Worm (Caenorhabditis elegans) whole organism, young adult: ENCODE results near the gene snr-6.
A peak's percentile ranks its signal among the peaks of the same experiment; 100 is the strongest.

ENCODE experiments used
- B0035.1 ChIP-seq: sonication (generic microtip); optimal IDR thresholded peaks from 2 replicates; lab custom pipeline; 2016; ENCODE audit warnings: missing genetic modification characterization, mild to moderate bottlenecking, missing compliant biosample characterization, missing genotype, missing genetic modification reagents
- B0261.1 ChIP-seq: sonication (generic microtip); optimal IDR thresholded peaks from 2 replicates; lab custom pipeline; 2016; ENCODE audit warnings: mild to moderate bottlenecking, missing genetic modification characterization, moderate library complexity, missing compliant biosample characterization
- F22D6.2 ChIP-seq: sonication (generic microtip); optimal IDR thresholded peaks from 2 replicates; lab custom pipeline; 2016; ENCODE audit warnings: mild to moderate bottlenecking, missing genetic modification characterization, missing compliant biosample characterization
- F55B11.4 ChIP-seq: sonication (generic microtip); optimal IDR thresholded peaks from 2 replicates; lab custom pipeline; 2016; ENCODE audit warnings: missing compliant biosample characterization, missing genetic modification characterization, borderline replicate concordance; ENCODE audit not compliant: insufficient read depth
- K12H6.12 ChIP-seq: fragments of 200-800 bp; sonication (Bioruptor generic); optimal IDR thresholded peaks from 2 replicates; lab custom pipeline; 2018; ENCODE audit warnings: mild to moderate bottlenecking, missing genetic modification characterization, missing compliant biosample characterization
- ama-1 ChIP-seq, 3 experiments: fragments of 150-350 bp in 1 of 3; sonication (generic microtip) in 2 of 3; optimal IDR thresholded peaks; 2 replicates each; lab custom pipeline; 2014 to 2018; ENCODE audit warnings: missing biosample characterization in 2 of 3, missing genetic modification characterization in 2 of 3, missing genetic modification reagents in 2 of 3
- athp-1 ChIP-seq: sonication (generic microtip); optimal IDR thresholded peaks from 2 replicates; lab custom pipeline; 2017; ENCODE audit warnings: mild to moderate bottlenecking, missing genetic modification characterization, missing compliant biosample characterization
- attf-6 ChIP-seq: fragments of 200-800 bp; sonication (Bioruptor generic); IDR thresholded peaks from 2 replicates; pipeline ENCODE4 v1.3.6; 2022; ENCODE audit warnings: missing genetic modification reagents, missing genetic modification characterization, missing compliant biosample characterization
- bed-1 ChIP-seq: fragments of 200-800 bp; sonication (Bioruptor generic); IDR thresholded peaks from 2 replicates; pipeline ENCODE4 v1.3.6; 2022; ENCODE audit warnings: missing genetic modification reagents, missing genetic modification characterization, missing compliant biosample characterization
- cebp-1 ChIP-seq, 2 experiments: fragments of 200-800 bp in 1 of 2; sonication (Bioruptor generic) in 1 of 2; sonication (generic microtip) in 1 of 2; IDR thresholded peaks in 1 of 2; optimal IDR thresholded peaks in 1 of 2; 2 replicates each; pipeline versions ENCODE4 v1.3.6 to Lab custom; 2017 to 2022; ENCODE audit warnings: missing compliant biosample characterization in 2 of 2, missing genetic modification characterization in 2 of 2, mild to moderate bottlenecking in 1 of 2, missing genetic modification reagents in 1 of 2, moderate library complexity in 1 of 2
- chd-7 ChIP-seq: sonication (generic microtip); optimal IDR thresholded peaks from 2 replicates; lab custom pipeline; 2016; ENCODE audit warnings: mild to moderate bottlenecking, missing genetic modification characterization, moderate library complexity, missing compliant biosample characterization
- dpl-1 ChIP-seq: fragments of 150-350 bp; optimal IDR thresholded peaks from 2 replicates; lab custom pipeline; 2014; ENCODE audit warnings: missing biosample characterization, missing genetic modification reagents, missing genetic modification characterization
- efl-1 ChIP-seq: fragments of 150-350 bp; optimal IDR thresholded peaks from 2 replicates; lab custom pipeline; 2014; ENCODE audit warnings: missing biosample characterization, missing genetic modification reagents, missing genetic modification characterization
- egl-44 ChIP-seq: fragments of 200-800 bp; sonication (Bioruptor generic); IDR thresholded peaks from 2 replicates; pipeline ENCODE4 v1.3.6; 2022; ENCODE audit warnings: missing genetic modification reagents, missing genetic modification characterization, missing compliant biosample characterization
- egrh-3 ChIP-seq: fragments of 200-800 bp; sonication (Bioruptor generic); IDR thresholded peaks from 2 replicates; pipeline ENCODE4 v1.3.6; 2022; ENCODE audit warnings: missing genetic modification reagents, missing genetic modification characterization, missing compliant biosample characterization
- ekl-4 ChIP-seq: fragments of 200-800 bp; sonication (Bioruptor generic); IDR thresholded peaks from 2 replicates; pipeline ENCODE4 v1.3.6; 2022; ENCODE audit warnings: missing genetic modification reagents, missing genetic modification characterization, missing compliant biosample characterization
- fkh-3 ChIP-seq: sonication (generic microtip); optimal IDR thresholded peaks from 2 replicates; lab custom pipeline; 2016; ENCODE audit warnings: mild to moderate bottlenecking, missing genetic modification characterization, missing compliant biosample characterization
- gei-17 ChIP-seq: fragments of 200-800 bp; sonication (Bioruptor generic); optimal IDR thresholded peaks from 2 replicates; lab custom pipeline; 2018; ENCODE audit warnings: mild to moderate bottlenecking, missing genetic modification characterization, missing compliant biosample characterization
- him-1 ChIP-seq: sonication (generic microtip); optimal IDR thresholded peaks from 2 replicates; lab custom pipeline; 2016; ENCODE audit warnings: missing genotype, missing genetic modification reagents, missing genetic modification characterization, missing compliant biosample characterization
- hlh-12 ChIP-seq: sonication (generic microtip); optimal IDR thresholded peaks from 2 replicates; lab custom pipeline; 2016; ENCODE audit warnings: missing genetic modification characterization, missing compliant biosample characterization
- hmg-1.2 ChIP-seq: fragments of 200-800 bp; sonication (Bioruptor generic); IDR thresholded peaks from 2 replicates; pipeline ENCODE4 v1.3.6; 2022; ENCODE audit warnings: missing genetic modification reagents, missing genetic modification characterization, missing compliant biosample characterization
- hrde-1 ChIP-seq: sonication (generic microtip); optimal IDR thresholded peaks from 2 replicates; lab custom pipeline; 2016; ENCODE audit warnings: missing genetic modification characterization, mild to moderate bottlenecking, missing compliant biosample characterization, moderate library complexity, missing genotype, missing genetic modification reagents, borderline replicate concordance
- lag-1 ChIP-seq: fragments of 200-800 bp; sonication (Bioruptor generic); IDR thresholded peaks from 2 replicates; pipeline ENCODE4 v1.3.6; 2022; ENCODE audit warnings: missing genetic modification reagents, missing genetic modification characterization, missing compliant biosample characterization
- let-526 ChIP-seq: fragments of 200-800 bp; sonication (Bioruptor generic); IDR thresholded peaks from 2 replicates; pipeline ENCODE4 v1.3.6; 2022; ENCODE audit warnings: missing genetic modification reagents, missing genetic modification characterization, missing compliant biosample characterization
- lin-35 ChIP-seq, 3 experiments: fragments of 150-350 bp in 2 of 3; sonication (generic microtip) in 1 of 3; optimal IDR thresholded peaks; 2 replicates each; lab custom pipeline; 2014 to 2018; ENCODE audit warnings: missing biosample characterization in 3 of 3, missing genetic modification characterization in 3 of 3, missing genetic modification reagents in 3 of 3
- lin-40 ChIP-seq: sonication (generic microtip); optimal IDR thresholded peaks from 2 replicates; lab custom pipeline; 2016; ENCODE audit warnings: missing genetic modification characterization, mild to moderate bottlenecking, missing compliant biosample characterization, missing genotype, missing genetic modification reagents
- lin-54 ChIP-seq: fragments of 200-800 bp; sonication (Bioruptor generic); optimal IDR thresholded peaks from 2 replicates; lab custom pipeline; 2018; ENCODE audit warnings: mild to moderate bottlenecking, missing genetic modification characterization, missing compliant biosample characterization
- lir-1 ChIP-seq: fragments of 200-800 bp; sonication (Bioruptor generic); conservative IDR thresholded peaks from 2 replicates; pipeline ENCODE4 v1.3.6; 2022; ENCODE audit warnings: missing genetic modification reagents, missing genetic modification characterization, missing compliant biosample characterization
- madf-10 ChIP-seq: sonication (generic microtip); optimal IDR thresholded peaks from 2 replicates; lab custom pipeline; 2016; ENCODE audit warnings: mild to moderate bottlenecking, missing genetic modification characterization, missing compliant biosample characterization
- nfya-1 ChIP-seq: sonication (generic microtip); optimal IDR thresholded peaks from 2 replicates; lab custom pipeline; 2017; ENCODE audit warnings: antibody characterized with exemption, missing compliant biosample characterization, missing genetic modification characterization, borderline replicate concordance; ENCODE audit not compliant: insufficient read depth
- nfyb-1 ChIP-seq: fragments of 200-800 bp; sonication (Bioruptor generic); IDR thresholded peaks from 2 replicates; pipeline ENCODE4 v1.3.6; 2022; ENCODE audit warnings: missing genetic modification reagents, missing genetic modification characterization, missing compliant biosample characterization
- pbrm-1 ChIP-seq: fragments of 200-800 bp; sonication (Bioruptor generic); IDR thresholded peaks from 2 replicates; pipeline ENCODE4 v1.3.6; 2022; ENCODE audit warnings: missing genetic modification reagents, missing genetic modification characterization, missing compliant biosample characterization
- pha-4 ChIP-seq: fragments of 150-350 bp; sonication (generic microtip); optimal IDR thresholded peaks from 2 replicates; lab custom pipeline; 2014; ENCODE audit warnings: missing biosample characterization, missing genetic modification reagents, missing genetic modification characterization
- snpc-1.3 ChIP-seq: sonication (generic microtip); optimal IDR thresholded peaks from 2 replicates; lab custom pipeline; 2017; ENCODE audit warnings: missing genetic modification characterization, mild to moderate bottlenecking, missing compliant biosample characterization, antibody characterized with exemption, moderate library complexity, missing genotype, missing genetic modification reagents; ENCODE audit not compliant: insufficient read depth
- snpc-3.4 ChIP-seq: sonication (generic microtip); optimal IDR thresholded peaks from 2 replicates; lab custom pipeline; 2017; ENCODE audit warnings: missing genetic modification characterization, mild to moderate bottlenecking, missing compliant biosample characterization, antibody characterized with exemption, moderate library complexity, missing genotype, missing genetic modification reagents
- somi-1 ChIP-seq: fragments of 200-800 bp; sonication (Bioruptor generic); optimal IDR thresholded peaks from 2 replicates; lab custom pipeline; 2018; ENCODE audit warnings: mild to moderate bottlenecking, missing genetic modification characterization, missing compliant biosample characterization
- tbp1 ChIP-seq: fragments of 200-800 bp; sonication (Bioruptor generic); optimal IDR thresholded peaks from 2 replicates; lab custom pipeline; 2018; ENCODE audit warnings: mild to moderate bottlenecking, missing genetic modification characterization, missing compliant biosample characterization
- unc-62 ChIP-seq: fragments of 150-350 bp; optimal IDR thresholded peaks from 2 replicates; lab custom pipeline; 2014; ENCODE audit warnings: missing biosample characterization, missing genetic modification reagents, missing genetic modification characterization
- zim-3 ChIP-seq: sonication (generic microtip); optimal IDR thresholded peaks from 2 replicates; lab custom pipeline; 2017; ENCODE audit warnings: mild to moderate bottlenecking, missing genetic modification characterization, moderate library complexity, missing compliant biosample characterization
- ztf-18 ChIP-seq: sonication (generic microtip); optimal IDR thresholded peaks from 2 replicates; lab custom pipeline; 2016; ENCODE audit warnings: missing genotype, mild to moderate bottlenecking, missing genetic modification characterization, missing compliant biosample characterization
- ztf-26 ChIP-seq: sonication (generic microtip); optimal IDR thresholded peaks from 2 replicates; lab custom pipeline; 2017; ENCODE audit warnings: missing genetic modification characterization, missing compliant biosample characterization
- ztf-6 ChIP-seq: fragments of 200-800 bp; sonication (Bioruptor generic); IDR thresholded peaks from 2 replicates; pipeline ENCODE4 v1.3.6; 2022; ENCODE audit warnings: missing genetic modification reagents, missing genetic modification characterization, missing compliant biosample characterization

The snr-6 gene

DNA sequence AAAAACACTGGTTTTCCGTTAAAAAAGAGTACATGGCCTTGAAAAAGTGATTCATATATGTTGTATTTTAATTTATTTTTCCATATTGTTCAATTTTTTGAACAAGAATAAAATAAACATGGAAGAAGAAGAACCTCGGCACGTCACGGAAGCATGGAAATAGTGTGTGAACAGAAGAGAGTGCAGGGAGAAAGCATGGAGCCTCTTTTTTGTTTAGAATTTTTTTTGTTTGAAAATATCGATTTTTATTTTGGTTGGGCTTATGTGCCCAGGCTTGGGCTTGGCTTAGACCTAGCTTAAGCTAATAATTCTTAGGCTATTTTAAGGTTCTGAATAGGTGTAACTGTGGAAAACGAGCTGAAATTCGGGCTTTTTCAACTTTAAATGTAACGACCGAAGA is 7.7 kb downstream of the snr-6 start, which contains the start of gene tat-1:
TSS of gene tat-1 (minus strand) at position 11 of the 400 bp plus-strand sequence.
- peak; percentile 58; the same call in 1 of the 2 replicates for TF ChIP-seq hmg-1.2 (GFP tag; lab: Robert Waterston, UW)
- TF ChIP-seq ztf-26 = no peak

DNA sequence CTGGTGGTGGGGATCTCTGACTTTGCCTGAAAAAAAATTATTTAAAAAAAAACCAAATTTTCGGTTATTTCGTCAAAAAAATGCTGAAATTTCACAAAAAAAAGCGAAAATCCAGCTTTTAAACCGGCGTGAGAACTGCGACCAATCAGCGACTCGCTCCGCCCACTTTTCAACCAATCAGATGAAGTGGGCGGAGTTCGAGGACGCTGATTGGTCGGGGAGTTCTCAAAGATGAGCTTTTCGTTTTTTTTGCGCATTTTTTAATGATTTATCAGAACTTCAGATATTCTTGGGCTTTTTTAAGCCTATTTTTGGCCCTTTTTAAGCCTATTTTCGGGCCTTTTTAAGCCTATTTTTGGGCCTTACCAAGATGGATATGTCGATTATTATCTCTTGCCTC is 9.2 kb downstream of the snr-6 start:
- TF ChIP-seq egrh-3 (no peak), nfyb-1 (peak; percentile 60; the same call in 1 of the 2 replicates), let-526 (GFP tag; lab: Robert Waterston, UW) (no peak)

DNA sequence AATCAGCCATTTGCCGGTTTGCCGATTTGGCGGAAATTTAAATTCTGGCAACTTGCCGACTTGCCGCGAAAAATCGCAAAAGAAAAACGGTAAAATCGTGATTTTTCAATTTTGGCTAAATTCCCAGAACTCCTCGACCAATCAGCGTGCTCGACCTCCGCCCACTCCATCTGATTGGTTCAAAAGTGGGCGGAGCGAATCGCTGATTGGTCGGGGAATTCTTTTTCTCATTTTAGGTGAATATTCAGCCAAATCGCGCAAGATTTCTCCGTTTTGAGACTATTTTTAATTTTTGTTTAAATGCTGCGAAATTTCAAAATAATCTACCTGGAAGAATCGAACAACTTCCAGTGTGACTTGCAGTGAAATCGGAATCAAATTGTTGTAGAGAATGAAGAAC is 14.9 kb downstream of the snr-6 start:
- no peak for TF ChIP-seq him-1 (tag; lab: Kevin White, UChicago)
- no peak for TF ChIP-seq B0035.1 (tag; lab: Kevin White, UChicago)
- TF ChIP-seq fkh-3 = no peak
- TF ChIP-seq F55B11.4 = no peak
- TF ChIP-seq hrde-1 = no peak
- no peak for TF ChIP-seq chd-7
- no peak for TF ChIP-seq hlh-12 (tag; lab: Kevin White, UChicago)
- TF ChIP-seq bed-1 (GFP tag; lab: Robert Waterston, UW) = no peak
- no peak for TF ChIP-seq lin-54 (GFP tag; lab: Kevin White, UChicago)
- TF ChIP-seq efl-1 (GFP tag; lab: Kevin White, UChicago) = no peak
- no peak for TF ChIP-seq hmg-1.2 (GFP tag; lab: Robert Waterston, UW)
- no peak for TF ChIP-seq madf-10 (tag; lab: Kevin White, UChicago)
- no peak for TF ChIP-seq zim-3 (tag; lab: Kevin White, UChicago)
- no peak for TF ChIP-seq cebp-1 (GFP tag; IDR thresholded peaks at IDR 0.05; lab: Robert Waterston, UW)
- no peak for TF ChIP-seq cebp-1 (tag; optimal IDR thresholded peaks at IDR 0.05; lab: Kevin White, UChicago)
- no peak for TF ChIP-seq F22D6.2 (tag; lab: Kevin White, UChicago)
- TF ChIP-seq lin-35 (GFP tag; optimal IDR thresholded peaks at IDR 0.05; lab: Kevin White, UChicago) = no peak

DNA sequence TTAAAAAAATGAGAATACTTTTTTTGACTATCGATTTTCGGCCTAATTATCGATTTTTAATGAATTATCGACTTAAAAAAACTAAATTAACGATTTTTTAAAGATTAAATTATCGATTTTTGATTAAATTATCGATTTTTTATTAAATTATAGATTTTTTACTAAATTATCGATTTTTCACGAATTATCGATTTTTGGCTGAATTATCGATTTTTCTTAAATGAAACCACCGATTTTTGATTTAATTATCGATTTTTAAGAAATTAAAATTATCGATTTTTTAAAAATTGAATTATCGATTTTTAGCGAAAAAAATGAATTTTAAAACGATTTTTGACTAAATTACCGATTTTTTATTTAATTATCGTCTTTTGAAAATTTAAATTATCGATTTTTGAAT is 17.8 kb downstream of the snr-6 start:
- TF ChIP-seq snpc-3.4 (tag; lab: Kevin White, UChicago) (no peak), tbp1 (GFP tag; lab: Kevin White, UChicago) (no peak), egl-44 (GFP tag; lab: Robert Waterston, UW) (no peak), pha-4 (tag; lab: Kevin White, UChicago) (no peak), dpl-1 (GFP tag; lab: Kevin White, UChicago) (no peak), lag-1 (no peak), let-526 (GFP tag; lab: Robert Waterston, UW) (no peak), hmg-1.2 (GFP tag; lab: Robert Waterston, UW) (no peak), gei-17 (GFP tag; lab: Kevin White, UChicago) (no peak), pbrm-1 (GFP tag; lab: Robert Waterston, UW) (no peak), nfya-1 (tag; lab: Kevin White, UChicago) (no peak), B0035.1 (tag; lab: Kevin White, UChicago) (no peak), unc-62 (GFP tag; lab: Kevin White, UChicago) (no peak), K12H6.12 (tag; lab: Kevin White, UChicago) (no peak), ztf-18 (tag; lab: Kevin White, UChicago) (no peak)
- TF ChIP-seq, all 124 proteins: peak for 0

DNA sequence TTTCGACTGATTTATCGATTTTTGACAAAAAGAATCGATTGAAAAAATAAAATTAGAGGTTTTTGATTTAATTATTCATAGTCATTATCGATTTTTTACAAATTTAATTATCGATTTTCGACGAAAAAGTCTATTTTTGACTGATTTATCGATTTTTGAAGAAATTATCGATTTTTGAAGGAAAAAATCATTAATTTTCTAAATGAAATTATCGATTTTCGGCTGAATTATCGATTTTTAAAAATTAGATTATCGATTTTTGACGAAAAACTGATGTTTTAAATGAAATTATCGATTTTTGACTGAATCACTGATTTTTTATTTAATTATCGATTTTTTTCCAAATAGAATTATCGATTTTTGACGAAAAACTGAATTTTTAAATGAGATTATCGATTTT is 18.4 kb downstream of the snr-6 start:
- TF ChIP-seq ztf-6 (no peak), egl-44 (GFP tag; lab: Robert Waterston, UW) (no peak), lin-40 (tag; lab: Kevin White, UChicago) (no peak), snpc-1.3 (no peak), snpc-3.4 (tag; lab: Kevin White, UChicago) (no peak), somi-1 (GFP tag; lab: Kevin White, UChicago) (no peak), ama-1 (optimal IDR thresholded peaks at IDR 0.05; lab: Kevin White, UChicago) (no peak), ama-1 (GFP tag; optimal IDR thresholded peaks at IDR 0.05; lab: Kevin White, UChicago) (no peak), ekl-4 (no peak), athp-1 (tag; lab: Kevin White, UChicago) (no peak), attf-6 (GFP tag; lab: Robert Waterston, UW) (no peak), B0261.1 (tag; lab: Kevin White, UChicago) (no peak), let-526 (GFP tag; lab: Robert Waterston, UW) (no peak), lir-1 (GFP tag; lab: Robert Waterston, UW) (no peak)
